Worm (Caenorhabditis elegans): Measurements from ENCODE around the gene C27A2.7.

DNA sequence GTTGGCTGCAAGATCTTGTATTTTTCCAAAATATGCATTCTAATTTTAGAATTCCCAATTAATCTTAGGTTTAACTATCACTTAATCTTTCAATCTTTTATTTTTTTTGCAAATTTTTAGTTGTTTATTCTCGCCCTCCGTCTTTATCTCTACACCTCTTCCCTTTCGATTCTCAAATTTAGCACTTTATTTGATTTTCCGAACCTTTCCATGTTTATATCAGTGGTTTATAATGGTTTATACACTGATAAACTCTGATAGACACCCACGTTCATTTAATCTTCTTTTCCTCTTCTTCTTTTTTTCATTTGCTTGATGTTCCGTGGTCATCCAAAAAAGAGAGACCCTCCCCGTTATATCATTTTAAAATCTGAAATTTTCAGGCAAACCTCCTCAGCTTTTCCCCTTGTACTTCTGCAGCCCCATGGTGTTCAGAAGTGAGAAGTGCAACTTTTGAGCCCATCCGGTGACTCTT, 48.7 kb downstream of the C27A2.7 start, which contains the start of the genes nsy-1 and F59A6.13:
- TF ChIP-seq lsy-2 (tag; optimal IDR thresholded peaks at IDR 0.05) (no peak), unc-62 (GFP tag; optimal IDR thresholded peaks at IDR 0.05) (no peak), snpc-4 (tag; optimal IDR thresholded peaks at IDR 0.05) (no peak), pha-4 (tag; optimal IDR thresholded peaks at IDR 0.05) (no peak), ces-1 (GFP tag; optimal IDR thresholded peaks at IDR 0.05) (no peak), drap-1 (GFP tag; optimal IDR thresholded peaks at IDR 0.05) (no peak), nhr-237 (tag; optimal IDR thresholded peaks at IDR 0.05) (no peak), elt-1 (tag; optimal IDR thresholded peaks at IDR 0.05; ENCODE audit: borderline replicate concordance, insufficient read depth) (no peak), ceh-83 (GFP tag; optimal IDR thresholded peaks at IDR 0.05) (no peak), blmp-1 (tag; optimal IDR thresholded peaks at IDR 0.05) (no peak), zip-8 (tag; optimal IDR thresholded peaks at IDR 0.05) (no peak), nhr-76 (tag; optimal IDR thresholded peaks at IDR 0.05) (no peak)
